Worm (Caenorhabditis elegans): Measurements from ENCODE around the gene pqn-83.

DNA sequence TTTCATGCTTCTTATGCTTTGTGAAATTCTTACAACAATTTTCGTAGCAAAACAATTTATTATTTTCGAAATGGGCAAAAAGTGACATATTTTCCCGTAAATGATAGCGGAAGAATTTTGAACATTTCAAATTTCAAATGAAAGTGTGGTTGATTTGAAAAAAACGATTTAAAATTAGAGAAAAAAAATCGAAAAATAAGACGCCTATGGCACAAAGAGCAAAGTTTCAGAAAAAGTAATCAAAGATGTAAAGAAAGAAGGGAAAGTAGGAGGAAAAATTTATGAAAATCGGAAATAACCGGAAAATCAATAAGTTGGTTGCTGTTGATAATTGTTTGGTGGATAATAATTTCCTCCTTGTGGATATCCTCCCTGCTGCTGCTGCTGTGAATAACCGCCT lies 11.8 kb downstream of the pqn-83 start:
- TF ChIP-seq W03F9.2 (tag; optimal IDR thresholded peaks at IDR 0.05) (no peak), dao-5 (tag; optimal IDR thresholded peaks at IDR 0.05) (no peak), him-1 (tag; optimal IDR thresholded peaks at IDR 0.05) (no peak)
